Fruit fly (Drosophila melanogaster): ENCODE measurements around the gene CG13627.

dm6 chr3R:24753561-24754027 lies 41.0 kb downstream of the CG13627 start, which contains the start of gene asp:
- no peak for TF ChIP-seq acj6 (GFP tag; optimal IDR thresholded peaks at IDR 0.05)
- no peak for TF ChIP-seq dsx (GFP tag; optimal IDR thresholded peaks at IDR 0.05; ENCODE audit: poor library complexity, severe bottlenecking)
- no peak for TF ChIP-seq CG10669 (GFP tag; optimal IDR thresholded peaks at IDR 0.05)
- TF ChIP-seq Gug (GFP tag; IDR thresholded peaks at IDR 0.05): no peak
- no peak for TF ChIP-seq CG32006 (GFP tag; optimal IDR thresholded peaks at IDR 0.05)
- no peak for TF ChIP-seq Lpt (GFP tag; optimal IDR thresholded peaks at IDR 0.05)
- TF ChIP-seq OdsH (GFP tag; optimal IDR thresholded peaks at IDR 0.05): no peak
- no peak for TF ChIP-seq vri (GFP tag; optimal IDR thresholded peaks at IDR 0.05)
- TF ChIP-seq salr (GFP tag; optimal IDR thresholded peaks at IDR 0.05): no peak

All from whole organism, prepupa.